Worm (Caenorhabditis elegans) whole organism, L1 larva: ENCODE measurements around the gene sop-2.

ENCODE experiments used
- C16A3.4 ChIP-seq: fragments of 150-350 bp; optimal IDR thresholded peaks from 2 replicates; lab custom pipeline; 2014; ENCODE audit warnings: missing biosample characterization, missing genetic modification characterization
- aha-1 ChIP-seq: fragments of 150-350 bp; optimal IDR thresholded peaks from 2 replicates; lab custom pipeline; 2014; ENCODE audit warnings: missing biosample characterization, missing genetic modification characterization
- ama-1 ChIP-seq: fragments of 150-350 bp; optimal IDR thresholded peaks from 2 replicates; lab custom pipeline; 2014
- ceh-8 ChIP-seq: fragments of 200-800 bp; sonication (Bioruptor generic); optimal IDR thresholded peaks from 2 replicates; lab custom pipeline; 2018; ENCODE audit warnings: mild to moderate bottlenecking, missing genetic modification characterization, moderate library complexity, missing compliant biosample characterization
- ceh-82 ChIP-seq, 3 experiments: fragments of 150-350 bp in 1 of 3; sonication (generic microtip) in 2 of 3; optimal IDR thresholded peaks; 2 replicates each; lab custom pipeline; 2014 to 2017; ENCODE audit warnings: missing biosample characterization in 3 of 3, missing genetic modification characterization in 3 of 3
- ces-1 ChIP-seq: fragments of 150-350 bp; optimal IDR thresholded peaks from 2 replicates; lab custom pipeline; 2014; ENCODE audit warnings: missing biosample characterization, missing genetic modification reagents, missing genetic modification characterization
- dsc-1 ChIP-seq: sonication (generic microtip); optimal IDR thresholded peaks from 2 replicates; lab custom pipeline; 2016; ENCODE audit warnings: mild to moderate bottlenecking, missing genetic modification characterization, missing compliant biosample characterization
- efl-1 ChIP-seq, 4 experiments: fragments of 150-350 bp; optimal IDR thresholded peaks in 3 of 4; peaks in 1 of 4; 1 replicate in 1 of 4; 2 replicates in 3 of 4; lab custom pipeline; 2014; ENCODE audit warnings: missing biosample characterization in 2 of 4, missing genetic modification characterization in 2 of 4, missing genetic modification reagents in 2 of 4
- egl-13 ChIP-seq: sonication (generic microtip); optimal IDR thresholded peaks from 2 replicates; lab custom pipeline; 2016; ENCODE audit warnings: missing genotype, missing genetic modification reagents, missing genetic modification characterization, missing compliant biosample characterization
- ets-5 ChIP-seq: fragments of 200-800 bp; sonication (Bioruptor generic); IDR thresholded peaks from 2 replicates; pipeline ENCODE4 v1.3.6; 2022; ENCODE audit warnings: missing genetic modification characterization, missing compliant biosample characterization
- fkh-10 ChIP-seq: sonication (generic microtip); optimal IDR thresholded peaks from 2 replicates; lab custom pipeline; 2017; ENCODE audit warnings: missing biosample characterization, missing genetic modification reagents, missing genetic modification characterization
- fkh-8 ChIP-seq: sonication (generic microtip); optimal IDR thresholded peaks from 2 replicates; lab custom pipeline; 2016; ENCODE audit warnings: mild to moderate bottlenecking, missing genetic modification characterization, missing compliant biosample characterization
- grh-1 ChIP-seq: fragments of 200-800 bp; sonication (Bioruptor generic); IDR thresholded peaks from 2 replicates; pipeline ENCODE4 v1.3.6; 2022; ENCODE audit warnings: missing genetic modification reagents, missing genetic modification characterization, missing compliant biosample characterization
- hlh-17 ChIP-seq: fragments of 200-800 bp; sonication (Bioruptor generic); optimal IDR thresholded peaks from 2 replicates; lab custom pipeline; 2018; ENCODE audit warnings: missing genetic modification characterization, mild to moderate bottlenecking, missing compliant biosample characterization, moderate library complexity, borderline replicate concordance
- hlh-4 ChIP-seq: sonication (generic microtip); optimal IDR thresholded peaks from 2 replicates; lab custom pipeline; 2016; ENCODE audit warnings: mild to moderate bottlenecking, missing genetic modification characterization, missing compliant biosample characterization
- irx-1 ChIP-seq: sonication (generic microtip); optimal IDR thresholded peaks from 2 replicates; lab custom pipeline; 2016; ENCODE audit warnings: missing genetic modification characterization, missing compliant biosample characterization
- isw-1 ChIP-seq: fragments of 200-800 bp; sonication (Bioruptor generic); IDR thresholded peaks from 2 replicates; pipeline ENCODE4 v1.3.6; 2022; ENCODE audit warnings: missing genetic modification characterization, missing compliant biosample characterization
- lin-13 ChIP-seq: fragments of 150-350 bp; optimal IDR thresholded peaks from 2 replicates; lab custom pipeline; 2014; ENCODE audit warnings: missing biosample characterization, missing genetic modification reagents, missing genetic modification characterization
- lin-14 ChIP-seq: fragments of 200-800 bp; sonication (Bioruptor generic); optimal IDR thresholded peaks from 2 replicates; lab custom pipeline; 2018; ENCODE audit warnings: mild to moderate bottlenecking, missing genetic modification characterization, moderate library complexity, missing compliant biosample characterization
- lin-15B ChIP-seq: fragments of 150-350 bp; sonication (generic microtip); optimal IDR thresholded peaks from 3 replicates; lab custom pipeline; 2014; ENCODE audit warnings: missing biosample characterization, missing genetic modification characterization
- lin-35 ChIP-seq, 2 experiments: fragments of 150-350 bp; optimal IDR thresholded peaks; 2 replicates each; lab custom pipeline; 2014; ENCODE audit warnings: missing biosample characterization in 2 of 2, missing genetic modification characterization in 2 of 2, missing genetic modification reagents in 2 of 2
- lsy-2 ChIP-seq, 2 experiments: fragments of 150-350 bp; optimal IDR thresholded peaks; 2 replicates each; lab custom pipeline; 2014; ENCODE audit warnings: missing biosample characterization in 2 of 2, missing genetic modification characterization in 2 of 2
- mdl-1 ChIP-seq, 2 experiments: fragments of 150-350 bp; optimal IDR thresholded peaks; 2 replicates each; lab custom pipeline; 2014 to 2017; ENCODE audit warnings: missing biosample characterization in 2 of 2, missing genetic modification characterization in 2 of 2, inconsistent platforms in 1 of 2
- nhr-19 ChIP-seq: fragments of 200-800 bp; sonication (Bioruptor generic); conservative IDR thresholded peaks from 2 replicates; pipeline ENCODE4 v1.3.6; 2022; ENCODE audit warnings: missing genetic modification characterization, missing compliant biosample characterization
- nhr-47 ChIP-seq: sonication (generic microtip); optimal IDR thresholded peaks from 2 replicates; lab custom pipeline; 2016; ENCODE audit warnings: mild to moderate bottlenecking, missing genetic modification characterization, moderate library complexity, missing compliant biosample characterization
- nhr-71 ChIP-seq: sonication (generic microtip); optimal IDR thresholded peaks from 2 replicates; lab custom pipeline; 2016; ENCODE audit warnings: mild to moderate bottlenecking, missing genetic modification characterization, moderate library complexity, missing compliant biosample characterization
- nhr-76 ChIP-seq: sonication (generic microtip); optimal IDR thresholded peaks from 2 replicates; lab custom pipeline; 2017; ENCODE audit warnings: missing biosample characterization, missing genetic modification characterization
- nhr-85 ChIP-seq: sonication (generic microtip); peaks from one replicate; lab custom pipeline; 2016; ENCODE audit warnings: missing genetic modification characterization, inconsistent platforms, missing compliant biosample characterization
- pax-3 ChIP-seq: fragments of 200-800 bp; sonication (Bioruptor generic); optimal IDR thresholded peaks from 2 replicates; lab custom pipeline; 2018; ENCODE audit warnings: mild to moderate bottlenecking, missing genetic modification characterization, moderate library complexity, missing compliant biosample characterization
- pqm-1 ChIP-seq: sonication (generic microtip); optimal IDR thresholded peaks from 3 replicates; lab custom pipeline; 2017; ENCODE audit warnings: missing biosample characterization, missing genetic modification characterization
- rnt-1 ChIP-seq: sonication (generic microtip); optimal IDR thresholded peaks from 2 replicates; lab custom pipeline; 2016; ENCODE audit warnings: mild to moderate bottlenecking, missing genetic modification characterization, moderate library complexity, missing compliant biosample characterization
- skn-1 ChIP-seq: fragments of 150-350 bp; optimal IDR thresholded peaks from 2 replicates; lab custom pipeline; 2014; ENCODE audit warnings: missing biosample characterization, missing genetic modification characterization
- snpc-4 ChIP-seq: fragments of 150-350 bp; optimal IDR thresholded peaks from 2 replicates; lab custom pipeline; 2014; ENCODE audit warnings: missing biosample characterization, missing genetic modification characterization
- snu-23 ChIP-seq: sonication (generic microtip); optimal IDR thresholded peaks from 2 replicates; lab custom pipeline; 2016; ENCODE audit warnings: missing genetic modification characterization, missing compliant biosample characterization
- sox-4 ChIP-seq: sonication (generic microtip); optimal IDR thresholded peaks from 2 replicates; lab custom pipeline; 2016; ENCODE audit warnings: missing genetic modification characterization, missing compliant biosample characterization
- swsn-7 ChIP-seq: sonication (generic microtip); optimal IDR thresholded peaks from 2 replicates; lab custom pipeline; 2016; ENCODE audit warnings: missing genetic modification characterization, missing compliant biosample characterization
- tbx-2 ChIP-seq: sonication (generic microtip); optimal IDR thresholded peaks from 2 replicates; lab custom pipeline; 2016; ENCODE audit warnings: missing genetic modification characterization, missing compliant biosample characterization
- unc-130 ChIP-seq: fragments of 150-350 bp; optimal IDR thresholded peaks from 2 replicates; lab custom pipeline; 2017; ENCODE audit warnings: missing biosample characterization, missing genetic modification characterization, inconsistent platforms
- unc-86 ChIP-seq: sonication (generic microtip); optimal IDR thresholded peaks from 2 replicates; lab custom pipeline; 2016; ENCODE audit warnings: missing genetic modification characterization, missing compliant biosample characterization
- unc-98 ChIP-seq: fragments of 200-800 bp; sonication (Bioruptor generic); IDR thresholded peaks from 2 replicates; pipeline ENCODE4 v1.3.6; 2022; ENCODE audit warnings: missing genetic modification characterization, missing compliant biosample characterization
- ztf-11 ChIP-seq, 2 experiments: sonication (generic microtip); optimal IDR thresholded peaks; 2 replicates each; lab custom pipeline; 2016 to 2017; ENCODE audit warnings: missing genetic modification characterization in 2 of 2, missing biosample characterization in 1 of 2, missing compliant biosample characterization in 1 of 2

The sop-2 gene

ce11 chrII:12382625-12383562 lies 43.1 kb downstream of the sop-2 start, which contains the start of gene btb-14:
Gene btb-14 (plus strand): TSS chrII:12383463.
- TF ChIP-seq ztf-11 (tag; optimal IDR thresholded peaks at IDR 0.05; lab: Kevin White, UChicago) (no peak), nhr-47 (peak; percentile 69), lin-15B (tag; lab: Kevin White, UChicago) (no peak), snpc-4 (peak; percentile 92), nhr-85 (tag; lab: Kevin White, UChicago) (peak; percentile 8), swsn-7 (tag; lab: Kevin White, UChicago) (peak; percentile 34), nhr-71 (peak; percentile 48), lin-13 (GFP tag; lab: Kevin White, UChicago) (peak; percentile 59), efl-1 (optimal IDR thresholded peaks at IDR 0.05; lab: Kevin White, UChicago) (peak; percentile 36 to 37), efl-1 (GFP tag; optimal IDR thresholded peaks at IDR 0.05 in 1 of 2; lab: Kevin White, UChicago) (peak in 1 of 2 experiments; percentile 53), ceh-8 (GFP tag; lab: Kevin White, UChicago) (no peak), lin-35 (GFP tag; optimal IDR thresholded peaks at IDR 0.05; lab: Kevin White, UChicago) (peak in 1 of 2 experiments; percentile 30), unc-86 (tag; lab: Kevin White, UChicago) (peak; percentile 68), tbx-2 (peak; percentile 30), nhr-76 (tag; lab: Kevin White, UChicago) (no peak), isw-1 (GFP tag; lab: Robert Waterston, UW) (peak; percentile 1; the same call in 1 of the 2 replicates), irx-1 (no peak), nhr-19 (GFP tag; lab: Robert Waterston, UW) (peak; percentile 35), dsc-1 (peak; percentile 35), lin-14 (GFP tag; lab: Kevin White, UChicago) (peak; percentile 85), lsy-2 (tag; optimal IDR thresholded peaks at IDR 0.05; lab: Kevin White, UChicago) (peak; percentile 0 to 12), skn-1 (tag; lab: Kevin White, UChicago) (no peak), egl-13 (tag; lab: Kevin White, UChicago) (peak; percentile 72), aha-1 (tag; lab: Kevin White, UChicago) (no peak), fkh-8 (tag; lab: Kevin White, UChicago) (peak; percentile 81), ama-1 (lab: Kevin White, UChicago) (no peak), rnt-1 (tag; lab: Kevin White, UChicago) (peak; percentile 77), pqm-1 (no peak), unc-130 (tag; lab: Kevin White, UChicago) (no peak), snu-23 (GFP tag; lab: Kevin White, UChicago) (peak; percentile 5), ces-1 (no peak), ceh-82 (tag; optimal IDR thresholded peaks at IDR 0.05; lab: Kevin White, UChicago) (peak in 1 of 3 experiments; percentile 56), fkh-10 (GFP tag; lab: Kevin White, UChicago) (peak; percentile 14)

- peak; percentile 53 for TF ChIP-seq snpc-4
- peak; percentile 41 for TF ChIP-seq nhr-85 (tag; lab: Kevin White, UChicago)
- no peak for TF ChIP-seq nhr-71
These were observed 46.1 kb downstream of the sop-2 start for ce11 chrII:12385815-12386214.

DNA sequence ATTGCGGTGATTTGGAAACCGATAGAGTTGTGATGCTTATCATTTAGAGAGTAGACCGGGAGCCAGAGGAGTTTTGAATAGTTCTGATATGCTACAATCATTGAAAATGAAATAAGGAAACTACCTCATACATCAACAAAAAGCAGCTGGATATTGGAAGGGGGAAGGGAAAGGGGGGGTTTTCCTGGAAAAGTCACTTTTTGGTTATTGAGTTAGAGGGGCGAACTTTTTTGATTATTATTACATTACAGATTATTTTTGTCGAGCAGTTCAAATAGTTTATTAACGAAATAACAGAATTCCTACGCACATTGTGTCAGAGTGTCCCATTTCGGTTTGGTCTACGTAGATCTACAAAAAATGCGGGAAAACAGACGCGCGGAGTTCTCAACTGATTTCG lies 47.0 kb downstream of the sop-2 start, which contains the start of gene sre-42:
TSS of gene sre-42 (minus strand) at position 101 of the 400 bp plus-strand sequence.
- TF ChIP-seq hlh-4 (tag; lab: Kevin White, UChicago): peak; percentile 39
- TF ChIP-seq pax-3 (tag; lab: Kevin White, UChicago): no peak
- no peak for TF ChIP-seq lin-13 (GFP tag; lab: Kevin White, UChicago)
- peak; percentile 3 for TF ChIP-seq nhr-71
- TF ChIP-seq, all 84 proteins: peak for 2

DNA sequence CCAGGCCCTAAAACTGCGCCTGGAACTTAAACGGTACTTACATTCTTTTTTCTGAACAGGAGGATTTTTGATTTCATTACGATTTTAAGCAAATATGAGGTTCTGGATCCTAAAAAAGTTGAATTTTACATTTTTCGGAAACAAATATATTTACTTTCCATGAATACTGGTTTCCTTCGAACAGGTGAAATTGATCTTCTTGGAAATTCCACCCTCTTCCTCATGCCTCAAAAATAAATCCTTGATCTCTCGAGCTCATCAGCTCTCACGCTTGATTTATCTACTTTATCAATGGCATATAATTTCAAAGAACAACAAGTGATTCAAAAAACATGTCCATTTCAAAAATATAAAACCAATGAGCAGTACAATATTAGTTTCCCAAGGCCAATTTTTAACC lies 47.7 kb downstream of the sop-2 start:
- TF ChIP-seq C16A3.4 (tag; lab: Kevin White, UChicago) (no peak), mdl-1 (tag; optimal IDR thresholded peaks at IDR 0.05; lab: Kevin White, UChicago) (no peak), nhr-47 (peak; percentile 25), nhr-76 (tag; lab: Kevin White, UChicago) (no peak), grh-1 (GFP tag; lab: Robert Waterston, UW) (no peak), unc-98 (GFP tag; lab: Robert Waterston, UW) (no peak), ets-5 (GFP tag; lab: Robert Waterston, UW) (no peak), ceh-82 (tag; optimal IDR thresholded peaks at IDR 0.05; lab: Kevin White, UChicago) (no peak), hlh-17 (GFP tag; lab: Kevin White, UChicago) (no peak), hlh-4 (tag; lab: Kevin White, UChicago) (peak; percentile 100), nhr-71 (peak; percentile 41), unc-86 (tag; lab: Kevin White, UChicago) (no peak), fkh-8 (tag; lab: Kevin White, UChicago) (peak; percentile 36), ztf-11 (tag; optimal IDR thresholded peaks at IDR 0.05; lab: Kevin White, UChicago) (no peak), efl-1 (optimal IDR thresholded peaks at IDR 0.05; lab: Kevin White, UChicago) (no peak), efl-1 (GFP tag; optimal IDR thresholded peaks at IDR 0.05 in 1 of 2; lab: Kevin White, UChicago) (no peak), unc-130 (tag; lab: Kevin White, UChicago) (no peak), lin-13 (GFP tag; lab: Kevin White, UChicago) (no peak), sox-4 (peak; percentile 5), nhr-85 (tag; lab: Kevin White, UChicago) (peak; percentile 10)
